Fruit fly (Drosophila melanogaster) Kc167 (cell line): ENCODE data around the gene corto.

Source experiments
- Myc ChIP-seq: fragments of >200 bp; optimal IDR thresholded peaks from 2 replicates; lab custom pipeline; 2017; ENCODE audit warnings: missing external identifiers
- insv ChIP-seq: fragments of >200 bp; optimal IDR thresholded peaks from 3 replicates; lab custom pipeline; 2018; ENCODE audit warnings: missing external identifiers

- TF ChIP-seq Myc (lab: Kevin White, UChicago): no peak
- TF ChIP-seq insv (lab: Kevin White, UChicago): no peak
These were observed 56.0 kb downstream of the corto start for dm6 chr3R:5030728-5031373.
